Worm (Caenorhabditis elegans): ENCODE measurements around the gene pqn-91.

DNA sequence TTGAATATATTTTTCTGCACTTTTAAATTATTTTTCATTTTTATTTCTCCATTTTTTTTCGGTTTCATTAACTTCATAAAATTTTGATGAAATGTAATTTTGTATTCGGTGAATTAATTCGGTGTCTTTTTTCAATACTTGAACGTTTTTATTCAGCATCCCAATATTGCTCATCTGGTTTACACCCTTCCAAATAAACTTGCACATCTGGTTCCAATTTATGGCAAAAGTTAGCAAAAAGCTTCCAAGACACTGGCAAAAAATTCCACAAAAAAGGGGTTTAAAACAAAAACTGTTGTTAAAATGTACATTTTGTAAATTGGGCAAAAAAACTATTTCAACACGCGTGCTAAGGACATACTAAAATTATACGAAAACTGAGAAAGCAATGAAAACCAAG is 11.5 kb upstream of the pqn-91 start:
- TF ChIP-seq ztf-11 (tag; optimal IDR thresholded peaks at IDR 0.05) = no peak
- no peak for TF ChIP-seq mep-1 (tag; optimal IDR thresholded peaks at IDR 0.05)
- no peak for TF ChIP-seq lin-32 (GFP tag; optimal IDR thresholded peaks at IDR 0.05)
- TF ChIP-seq nhr-237 (tag; optimal IDR thresholded peaks at IDR 0.05) = no peak
- TF ChIP-seq lin-13 (tag; optimal IDR thresholded peaks at IDR 0.05) = no peak
- no peak for TF ChIP-seq unc-39 (tag; optimal IDR thresholded peaks at IDR 0.05)
- TF ChIP-seq ces-1 (GFP tag; optimal IDR thresholded peaks at IDR 0.05) = no peak
- no peak for TF ChIP-seq nhr-28 (tag; optimal IDR thresholded peaks at IDR 0.05)
- TF ChIP-seq unc-62 (GFP tag; optimal IDR thresholded peaks at IDR 0.05) = no peak
- no peak for TF ChIP-seq blmp-1 (tag; optimal IDR thresholded peaks at IDR 0.05)
- TF ChIP-seq lsy-2 (tag; optimal IDR thresholded peaks at IDR 0.05) = no peak
- TF ChIP-seq bed-3 (GFP tag; optimal IDR thresholded peaks at IDR 0.05) = no peak
- TF ChIP-seq nhr-76 (tag; optimal IDR thresholded peaks at IDR 0.05) = no peak
- no peak for TF ChIP-seq ceh-43 (GFP tag; optimal IDR thresholded peaks at IDR 0.05)
